Worm (Caenorhabditis elegans) whole organism, L2 larva: ENCODE results near the gene jud-4.

ENCODE experiments used
- F13H6.1 ChIP-seq: sonication (generic microtip); optimal IDR thresholded peaks from 2 replicates; lab custom pipeline; 2016; ENCODE audit warnings: missing genetic modification characterization, missing compliant biosample characterization
- Y55F3AM.14 ChIP-seq: fragments of 200-800 bp; sonication (Bioruptor generic); optimal IDR thresholded peaks from 2 replicates; lab custom pipeline; 2018; ENCODE audit warnings: mild to moderate bottlenecking, missing genetic modification characterization, missing compliant biosample characterization
- ZK546.5 ChIP-seq: sonication (generic microtip); optimal IDR thresholded peaks from 2 replicates; lab custom pipeline; 2017; ENCODE audit warnings: missing biosample characterization, missing genetic modification characterization
- alr-1 ChIP-seq: fragments of 150-350 bp; optimal IDR thresholded peaks from 2 replicates; lab custom pipeline; 2014; ENCODE audit warnings: missing biosample characterization, missing genetic modification characterization
- aly-2 ChIP-seq: fragments of 150-350 bp; optimal IDR thresholded peaks from 2 replicates; lab custom pipeline; 2014; ENCODE audit warnings: missing biosample characterization, missing genetic modification characterization
- ama-1 ChIP-seq: fragments of 150-350 bp; optimal IDR thresholded peaks from 2 replicates; lab custom pipeline; 2018; ENCODE audit warnings: inconsistent platforms
- ceh-16 ChIP-seq: fragments of 150-350 bp; optimal IDR thresholded peaks from 2 replicates; lab custom pipeline; 2014; ENCODE audit warnings: missing biosample characterization, missing genetic modification characterization
- ceh-82 ChIP-seq: fragments of 150-350 bp; optimal IDR thresholded peaks from 2 replicates; lab custom pipeline; 2014; ENCODE audit warnings: missing biosample characterization, missing genetic modification characterization
- crh-2 ChIP-seq: sonication (generic microtip); optimal IDR thresholded peaks from 2 replicates; lab custom pipeline; 2017; ENCODE audit warnings: missing biosample characterization, missing genetic modification characterization
- dmd-4 ChIP-seq: sonication (generic microtip); optimal IDR thresholded peaks from 2 replicates; lab custom pipeline; 2017; ENCODE audit warnings: missing biosample characterization, missing genetic modification characterization
- elt-1 ChIP-seq: fragments of 150-350 bp; optimal IDR thresholded peaks from 2 replicates; lab custom pipeline; 2014; ENCODE audit warnings: missing biosample characterization, missing genetic modification characterization
- elt-3 ChIP-seq: sonication (generic microtip); optimal IDR thresholded peaks from 2 replicates; lab custom pipeline; 2017; ENCODE audit warnings: missing biosample characterization, missing genetic modification characterization
- fos-1 ChIP-seq: fragments of 150-350 bp; optimal IDR thresholded peaks from 2 replicates; lab custom pipeline; 2014; ENCODE audit warnings: missing biosample characterization, missing genetic modification characterization
- lin-11 ChIP-seq: fragments of 150-350 bp; sonication (generic microtip); optimal IDR thresholded peaks from 2 replicates; lab custom pipeline; 2014; ENCODE audit warnings: missing biosample characterization, missing genetic modification characterization, inconsistent platforms, mixed read lengths
- lin-13 ChIP-seq: fragments of 150-350 bp; optimal IDR thresholded peaks from 2 replicates; lab custom pipeline; 2014; ENCODE audit warnings: missing biosample characterization, missing genetic modification reagents, missing genetic modification characterization
- lin-39 ChIP-seq: fragments of 150-350 bp; optimal IDR thresholded peaks from 2 replicates; lab custom pipeline; 2014; ENCODE audit warnings: missing biosample characterization, missing genetic modification reagents, missing genetic modification characterization
- lsy-2 ChIP-seq, 2 experiments: fragments of 150-350 bp in 1 of 2; sonication (generic microtip) in 1 of 2; optimal IDR thresholded peaks; 2 replicates each; lab custom pipeline; 2014 to 2017; ENCODE audit warnings: missing biosample characterization in 2 of 2, missing genetic modification characterization in 2 of 2
- mab-5 ChIP-seq: fragments of 150-350 bp; optimal IDR thresholded peaks from 2 replicates; lab custom pipeline; 2014; ENCODE audit warnings: missing biosample characterization, missing genetic modification characterization
- mbf-1 ChIP-seq: sonication (generic microtip); optimal IDR thresholded peaks from 2 replicates; lab custom pipeline; 2017; ENCODE audit warnings: missing biosample characterization, missing genetic modification characterization
- mdl-1 ChIP-seq, 2 experiments: fragments of 150-350 bp in 1 of 2; sonication (generic microtip) in 1 of 2; optimal IDR thresholded peaks; 2 replicates each; lab custom pipeline; 2017; ENCODE audit warnings: missing biosample characterization in 2 of 2, missing genetic modification characterization in 2 of 2
- nhr-10 ChIP-seq: sonication (generic microtip); optimal IDR thresholded peaks from 2 replicates; lab custom pipeline; 2017; ENCODE audit warnings: missing biosample characterization, missing genetic modification characterization
- nhr-129 ChIP-seq: fragments of 150-350 bp; optimal IDR thresholded peaks from 2 replicates; lab custom pipeline; 2014; ENCODE audit warnings: missing biosample characterization, missing genetic modification characterization
- nhr-23 ChIP-seq: fragments of 150-350 bp; optimal IDR thresholded peaks from 2 replicates; lab custom pipeline; 2014; ENCODE audit warnings: missing biosample characterization, missing genetic modification reagents, missing genetic modification characterization
- nhr-237 ChIP-seq: fragments of 150-350 bp; optimal IDR thresholded peaks from 2 replicates; lab custom pipeline; 2014; ENCODE audit warnings: missing biosample characterization, missing genetic modification characterization
- nhr-25 ChIP-seq: fragments of 150-350 bp; sonication (generic microtip); optimal IDR thresholded peaks from 3 replicates; lab custom pipeline; 2014; ENCODE audit warnings: missing biosample characterization, missing genetic modification characterization
- nhr-6 ChIP-seq: fragments of 150-350 bp; optimal IDR thresholded peaks from 2 replicates; lab custom pipeline; 2014; ENCODE audit warnings: missing biosample characterization, missing genetic modification characterization
- nhr-77 ChIP-seq: fragments of 150-350 bp; optimal IDR thresholded peaks from 2 replicates; lab custom pipeline; 2014; ENCODE audit warnings: missing biosample characterization, missing genetic modification characterization
- peb-1 ChIP-seq: fragments of 150-350 bp; optimal IDR thresholded peaks from 2 replicates; lab custom pipeline; 2014; ENCODE audit warnings: missing biosample characterization, missing genetic modification characterization
- sem-4 ChIP-seq: fragments of 150-350 bp; optimal IDR thresholded peaks from 2 replicates; lab custom pipeline; 2014; ENCODE audit warnings: missing biosample characterization, missing genetic modification reagents, missing genetic modification characterization
- skn-1 ChIP-seq: sonication (generic microtip); optimal IDR thresholded peaks from 2 replicates; lab custom pipeline; 2017; ENCODE audit warnings: missing biosample characterization, missing genetic modification characterization
- sma-3 ChIP-seq: sonication (generic microtip); optimal IDR thresholded peaks from 2 replicates; lab custom pipeline; 2016; ENCODE audit warnings: missing genetic modification reagents, missing genetic modification characterization, missing compliant biosample characterization
- sma-9 ChIP-seq, 2 experiments: fragments of 150-350 bp in 1 of 2; sonication (generic microtip) in 1 of 2; optimal IDR thresholded peaks; 2 replicates each; lab custom pipeline; 2014 to 2016; ENCODE audit warnings: missing genetic modification characterization in 2 of 2, mild to moderate bottlenecking in 1 of 2, missing biosample characterization in 1 of 2, missing compliant biosample characterization in 1 of 2, missing genetic modification reagents in 1 of 2, moderate library complexity in 1 of 2
- snpc-4 ChIP-seq: fragments of 150-350 bp; optimal IDR thresholded peaks from 2 replicates; lab custom pipeline; 2014; ENCODE audit warnings: missing biosample characterization, missing genetic modification characterization
- unc-39 ChIP-seq: fragments of 150-350 bp; optimal IDR thresholded peaks from 2 replicates; lab custom pipeline; 2014; ENCODE audit warnings: missing biosample characterization, missing genetic modification characterization
- unc-55 ChIP-seq: fragments of 150-350 bp; sonication (generic microtip); optimal IDR thresholded peaks from 3 replicates; lab custom pipeline; 2014; ENCODE audit warnings: missing biosample characterization, missing genetic modification reagents, missing genetic modification characterization
- unc-62 ChIP-seq: fragments of 150-350 bp; optimal IDR thresholded peaks from 2 replicates; lab custom pipeline; 2014; ENCODE audit warnings: missing biosample characterization, missing genetic modification reagents, missing genetic modification characterization
- zag-1 ChIP-seq: fragments of 150-350 bp; optimal IDR thresholded peaks from 2 replicates; lab custom pipeline; 2014; ENCODE audit warnings: missing biosample characterization, missing genetic modification characterization
- ztf-11 ChIP-seq: sonication (generic microtip); optimal IDR thresholded peaks from 2 replicates; lab custom pipeline; 2017; ENCODE audit warnings: missing biosample characterization, missing genetic modification characterization

Gene jud-4

DNA sequence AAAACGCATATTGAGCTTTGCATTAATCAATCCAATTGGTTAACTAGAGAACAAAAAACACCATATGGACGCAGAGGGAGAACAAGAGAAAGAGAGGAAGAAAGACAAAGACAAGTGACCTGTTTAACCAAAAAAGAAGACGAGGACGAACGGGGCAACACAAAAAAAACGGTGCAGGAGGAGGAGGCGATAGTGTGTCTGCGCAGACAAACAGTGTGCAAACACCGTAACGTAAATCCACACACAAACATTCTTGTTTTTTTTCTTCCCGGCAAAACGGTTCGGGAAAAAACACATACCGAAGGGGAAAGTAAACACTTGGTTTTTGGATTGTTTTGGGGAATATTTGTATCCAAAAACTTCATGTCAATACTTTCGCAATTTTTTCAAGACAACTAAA is 37.3 kb upstream of the jud-4 start:
- peak; percentile 19 for TF ChIP-seq sma-9 (GFP tag; optimal IDR thresholded peaks at IDR 0.05; lab: Kevin White, UChicago)
- TF ChIP-seq sma-9 (tag; optimal IDR thresholded peaks at IDR 0.05; lab: Kevin White, UChicago), result no peak
- TF ChIP-seq ceh-16 (tag; lab: Kevin White, UChicago), result no peak
- no peak for TF ChIP-seq nhr-25 (tag; lab: Kevin White, UChicago)
- no peak for TF ChIP-seq lin-13 (GFP tag; lab: Kevin White, UChicago)
- peak; percentile 26 for TF ChIP-seq nhr-129 (tag; lab: Kevin White, UChicago)
- no peak for TF ChIP-seq alr-1
- TF ChIP-seq skn-1 (tag; lab: Kevin White, UChicago), result no peak
- TF ChIP-seq snpc-4 (tag; lab: Kevin White, UChicago), result no peak
- no peak for TF ChIP-seq nhr-237 (tag; lab: Kevin White, UChicago)
- no peak for TF ChIP-seq lsy-2 (tag; optimal IDR thresholded peaks at IDR 0.05; lab: Kevin White, UChicago)
- no peak for TF ChIP-seq mdl-1 (tag; optimal IDR thresholded peaks at IDR 0.05; lab: Kevin White, UChicago)
- TF ChIP-seq zag-1 (tag; lab: Kevin White, UChicago), result no peak
- no peak for TF ChIP-seq unc-55 (GFP tag; lab: Kevin White, UChicago)
- no peak for TF ChIP-seq mab-5 (tag; lab: Kevin White, UChicago)
- TF ChIP-seq fos-1, result peak; percentile 26
- TF ChIP-seq sem-4 (tag; lab: Kevin White, UChicago), result no peak

DNA sequence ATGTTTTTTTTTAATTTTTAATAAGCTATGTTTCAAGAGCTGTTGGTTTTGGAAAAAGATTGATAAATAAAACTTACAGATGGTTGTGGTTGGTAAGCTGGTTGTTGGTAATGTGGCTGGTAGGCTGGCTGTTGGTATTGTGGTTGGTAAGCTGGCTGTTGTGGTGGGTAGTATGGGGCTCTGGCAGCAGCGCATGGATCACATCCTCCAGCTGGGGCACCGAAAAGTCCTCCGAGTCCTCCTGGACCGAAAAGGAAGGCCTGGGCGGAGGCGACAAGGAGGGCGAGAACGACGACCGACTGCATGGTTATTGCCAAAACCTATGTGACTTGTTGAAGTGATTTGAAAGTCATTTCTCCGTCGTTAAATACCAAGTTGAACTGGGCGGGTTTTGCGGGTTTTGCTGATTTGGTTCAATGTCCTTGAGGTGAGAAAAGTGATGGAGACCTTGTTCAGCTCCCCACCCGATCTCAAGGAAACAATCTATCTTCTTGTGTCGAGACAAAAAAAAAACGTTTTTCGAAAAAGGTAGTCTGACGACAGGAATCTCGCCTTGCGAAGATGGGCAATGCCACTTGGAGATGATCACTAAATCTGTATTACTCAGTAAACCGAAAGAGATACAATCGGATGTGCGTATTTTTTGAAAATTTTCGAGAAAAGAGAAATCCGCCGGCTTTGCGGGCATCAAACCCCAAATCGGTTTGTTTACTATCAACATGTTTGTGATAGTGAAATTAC is 23.8 kb upstream of the jud-4 start, which contains the start of gene F46F2.3:
TSS of gene F46F2.3 (minus strand) at position 341 of the 741 bp plus-strand sequence.
- TF ChIP-seq nhr-25 (tag; lab: Kevin White, UChicago), result peak; percentile 1
- no peak for TF ChIP-seq lin-39 (tag; lab: Kevin White, UChicago)
- no peak for TF ChIP-seq elt-1 (tag; lab: Kevin White, UChicago)
- no peak for TF ChIP-seq Y55F3AM.14
- TF ChIP-seq F13H6.1, result no peak
- no peak for TF ChIP-seq nhr-6 (tag; lab: Kevin White, UChicago)
- TF ChIP-seq nhr-237 (tag; lab: Kevin White, UChicago), result no peak
- TF ChIP-seq crh-2, result no peak
- TF ChIP-seq aly-2, result no peak
- TF ChIP-seq lin-13 (GFP tag; lab: Kevin White, UChicago), result no peak
- peak; percentile 20 for TF ChIP-seq ceh-16 (tag; lab: Kevin White, UChicago)
- TF ChIP-seq mdl-1 (tag; optimal IDR thresholded peaks at IDR 0.05; lab: Kevin White, UChicago), result no peak
- TF ChIP-seq elt-3 (tag; lab: Kevin White, UChicago), result no peak
- peak; percentile 15 for TF ChIP-seq sma-9 (GFP tag; optimal IDR thresholded peaks at IDR 0.05; lab: Kevin White, UChicago)
- no peak for TF ChIP-seq sma-9 (tag; optimal IDR thresholded peaks at IDR 0.05; lab: Kevin White, UChicago)
- no peak for TF ChIP-seq sma-3 (GFP tag; lab: Kevin White, UChicago)
- no peak for TF ChIP-seq alr-1

DNA sequence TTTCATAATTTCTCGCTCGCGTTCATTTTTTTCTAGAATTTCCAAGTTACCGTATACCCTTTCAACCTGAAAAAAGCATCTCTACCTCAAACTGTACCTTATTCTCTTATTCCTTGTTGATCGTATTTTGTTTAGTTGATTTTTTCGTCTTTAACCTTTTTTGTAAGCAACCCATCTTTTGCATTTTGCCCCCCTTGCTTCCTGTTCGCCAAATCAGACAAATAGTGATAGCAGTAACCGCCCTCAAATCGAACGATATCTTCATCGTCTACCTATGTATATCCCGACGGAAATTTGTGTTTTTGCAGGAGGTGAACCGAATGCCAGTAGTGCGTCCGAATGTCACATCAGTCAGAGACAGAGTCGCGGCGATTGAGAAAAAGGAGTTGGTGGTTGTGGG is 21.5 kb upstream of the jud-4 start, which contains the start of gene F46F2.5:
TSS of gene F46F2.5 (plus strand) at position 301 of the 400 bp plus-strand sequence.
- TF ChIP-seq peb-1 (tag; lab: Kevin White, UChicago) (no peak), ztf-11 (tag; lab: Kevin White, UChicago) (no peak), dmd-4 (tag; lab: Kevin White, UChicago) (no peak), F13H6.1 (no peak), nhr-23 (tag; lab: Kevin White, UChicago) (no peak), sma-9 (GFP tag; optimal IDR thresholded peaks at IDR 0.05; lab: Kevin White, UChicago) (no peak), sma-9 (tag; optimal IDR thresholded peaks at IDR 0.05; lab: Kevin White, UChicago) (no peak), snpc-4 (tag; lab: Kevin White, UChicago) (no peak), nhr-10 (no peak), ceh-82 (tag; lab: Kevin White, UChicago) (no peak), elt-3 (tag; lab: Kevin White, UChicago) (no peak)

DNA sequence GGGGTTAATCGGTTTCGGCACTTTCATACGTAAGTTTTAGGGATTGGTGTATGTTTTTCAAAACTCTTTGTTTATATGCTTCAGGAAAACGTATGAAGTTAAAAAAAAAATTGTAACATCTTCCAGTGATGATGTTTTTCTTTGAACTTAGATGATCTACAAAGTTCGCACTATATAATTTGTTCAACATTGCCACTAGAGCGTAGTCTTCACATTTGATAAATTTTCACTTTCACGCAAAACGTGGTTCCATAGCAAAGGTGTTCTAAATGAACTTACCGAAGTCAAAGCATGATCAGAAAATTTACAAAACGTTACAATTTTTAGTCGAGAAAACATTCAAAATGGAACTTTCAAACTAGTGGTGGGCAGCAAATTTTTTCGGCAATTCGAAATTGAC is 21.0 kb upstream of the jud-4 start:
- TF ChIP-seq peb-1 (tag; lab: Kevin White, UChicago), result no peak
- TF ChIP-seq ZK546.5 (tag; lab: Kevin White, UChicago), result no peak
- TF ChIP-seq ceh-16 (tag; lab: Kevin White, UChicago), result no peak
- TF ChIP-seq mbf-1, result no peak
- no peak for TF ChIP-seq lin-11 (tag; lab: Kevin White, UChicago)
- no peak for TF ChIP-seq nhr-77 (tag; lab: Kevin White, UChicago)
- no peak for TF ChIP-seq unc-62 (GFP tag; lab: Kevin White, UChicago)
- no peak for TF ChIP-seq ama-1 (lab: Kevin White, UChicago)
- TF ChIP-seq unc-39 (tag; lab: Kevin White, UChicago), result no peak
